Worm (Caenorhabditis elegans) whole organism, L1 larva: ENCODE data around the gene ceh-63.

Experiments
- ceh-8 ChIP-seq: fragments of 200-800 bp; sonication (Bioruptor generic); optimal IDR thresholded peaks from 2 replicates; lab custom pipeline; 2018; ENCODE audit warnings: mild to moderate bottlenecking, missing genetic modification characterization, moderate library complexity, missing compliant biosample characterization
- ceh-82 ChIP-seq, 3 experiments: fragments of 150-350 bp in 1 of 3; sonication (generic microtip) in 2 of 3; optimal IDR thresholded peaks; 2 replicates each; lab custom pipeline; 2014 to 2017; ENCODE audit warnings: missing biosample characterization in 3 of 3, missing genetic modification characterization in 3 of 3
- ces-1 ChIP-seq: fragments of 150-350 bp; optimal IDR thresholded peaks from 2 replicates; lab custom pipeline; 2014; ENCODE audit warnings: missing biosample characterization, missing genetic modification reagents, missing genetic modification characterization
- efl-1 ChIP-seq, 4 experiments: fragments of 150-350 bp; optimal IDR thresholded peaks in 3 of 4; peaks in 1 of 4; 1 replicate in 1 of 4; 2 replicates in 3 of 4; lab custom pipeline; 2014; ENCODE audit warnings: missing biosample characterization in 2 of 4, missing genetic modification characterization in 2 of 4, missing genetic modification reagents in 2 of 4
- ets-5 ChIP-seq: fragments of 200-800 bp; sonication (Bioruptor generic); IDR thresholded peaks from 2 replicates; pipeline ENCODE4 v1.3.6; 2022; ENCODE audit warnings: missing genetic modification characterization, missing compliant biosample characterization
- fkh-8 ChIP-seq: sonication (generic microtip); optimal IDR thresholded peaks from 2 replicates; lab custom pipeline; 2016; ENCODE audit warnings: mild to moderate bottlenecking, missing genetic modification characterization, missing compliant biosample characterization

ceh-63 gene

DNA sequence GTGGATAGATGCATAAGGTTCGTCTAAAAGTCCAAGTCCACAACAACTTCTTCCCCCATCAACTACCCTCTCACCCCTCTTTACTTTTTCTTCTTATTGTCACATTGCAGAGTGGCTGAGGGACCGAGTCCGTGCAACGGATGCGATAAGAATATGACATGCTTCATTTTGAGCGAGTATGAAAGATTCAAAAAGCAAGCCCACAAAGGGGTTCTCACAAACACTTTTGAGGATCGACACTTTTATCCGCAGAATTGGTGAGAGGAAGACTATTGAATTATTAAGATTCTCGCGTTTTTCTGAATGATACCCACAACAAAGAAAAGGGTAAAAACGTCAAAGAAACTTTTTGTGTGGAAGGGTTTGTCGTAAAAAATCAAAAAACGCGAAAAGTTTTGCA lies 48.3 kb downstream of the ceh-63 start:
- no peak for TF ChIP-seq ces-1 (GFP tag; lab: Kevin White, UChicago)
- no peak for TF ChIP-seq efl-1 (optimal IDR thresholded peaks at IDR 0.05; lab: Kevin White, UChicago)
- peak in 1 of 2 experiments; percentile 87 for TF ChIP-seq efl-1 (GFP tag; optimal IDR thresholded peaks at IDR 0.05 in 1 of 2; lab: Kevin White, UChicago)
- no peak for TF ChIP-seq ets-5 (GFP tag; lab: Robert Waterston, UW)

DNA sequence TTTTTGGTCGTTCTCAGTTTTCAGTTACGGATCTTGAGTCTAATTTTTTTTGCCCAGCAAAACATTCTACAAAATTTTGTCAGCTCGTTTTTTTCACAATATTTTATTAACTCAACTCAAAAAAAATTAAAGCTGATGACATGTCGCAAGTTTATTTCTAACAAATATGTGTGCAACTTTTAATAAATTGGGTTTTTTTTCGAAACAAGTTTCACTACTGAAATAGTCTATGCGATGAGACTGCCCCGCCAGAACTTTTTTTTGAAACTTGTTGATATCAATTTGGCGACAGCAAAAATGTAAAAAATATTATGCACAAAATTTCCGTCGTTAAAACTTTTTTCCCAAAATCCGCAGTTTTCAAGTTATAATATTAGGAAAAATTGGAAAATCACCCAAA lies 50.7 kb downstream of the ceh-63 start, which contains the start of gene C18B2.2:
Gene C18B2.2 (plus strand): TSS at position 301 of the 400 bp plus-strand sequence.
- no peak for TF ChIP-seq efl-1 (optimal IDR thresholded peaks at IDR 0.05; lab: Kevin White, UChicago)
- TF ChIP-seq efl-1 (GFP tag; optimal IDR thresholded peaks at IDR 0.05 in 1 of 2; lab: Kevin White, UChicago), result peak in 1 of 2 experiments; percentile 11
- no peak for TF ChIP-seq ceh-8 (GFP tag; lab: Kevin White, UChicago)
- no peak for TF ChIP-seq ceh-82 (tag; optimal IDR thresholded peaks at IDR 0.05; lab: Kevin White, UChicago)
- TF ChIP-seq fkh-8 (tag; lab: Kevin White, UChicago), result no peak
